Worm (Caenorhabditis elegans) whole organism, L3 larva: Measurements from ENCODE around the gene F58D12.1.

Experiments used
- R02D3.7 ChIP-seq: fragments of 150-350 bp; optimal IDR thresholded peaks from 2 replicates; lab custom pipeline; 2014; ENCODE audit warnings: missing biosample characterization, missing genetic modification characterization
- ama-1 ChIP-seq: fragments of 150-350 bp; optimal IDR thresholded peaks from 2 replicates; lab custom pipeline; 2018
- ceh-16 ChIP-seq: sonication (generic microtip); optimal IDR thresholded peaks from 2 replicates; lab custom pipeline; 2017; ENCODE audit warnings: missing biosample characterization, missing genetic modification characterization
- ceh-28 ChIP-seq: fragments of 150-350 bp; optimal IDR thresholded peaks from 2 replicates; lab custom pipeline; 2014; ENCODE audit warnings: missing biosample characterization, missing genetic modification reagents, missing genetic modification characterization
- ceh-82 ChIP-seq: fragments of 150-350 bp; optimal IDR thresholded peaks from 2 replicates; lab custom pipeline; 2014; ENCODE audit warnings: missing biosample characterization, missing genetic modification characterization
- daf-12 ChIP-seq: fragments of 150-350 bp; optimal IDR thresholded peaks from 2 replicates; lab custom pipeline; 2014; ENCODE audit warnings: missing biosample characterization, missing genetic modification reagents, missing genetic modification characterization
- egl-27 ChIP-seq: sonication (generic microtip); optimal IDR thresholded peaks from 4 replicates; lab custom pipeline; 2017; ENCODE audit warnings: missing biosample characterization, missing genetic modification reagents, missing genetic modification characterization
- egl-5 ChIP-seq: fragments of 150-350 bp; optimal IDR thresholded peaks from 2 replicates; lab custom pipeline; 2017; ENCODE audit warnings: missing biosample characterization, missing genetic modification reagents, missing genetic modification characterization, inconsistent platforms
- elt-1 ChIP-seq: fragments of 150-350 bp; optimal IDR thresholded peaks from 2 replicates; lab custom pipeline; 2014; ENCODE audit warnings: missing biosample characterization, missing genetic modification characterization
- elt-2 ChIP-seq: sonication (generic microtip); optimal IDR thresholded peaks from 2 replicates; lab custom pipeline; 2016; ENCODE audit warnings: missing genetic modification reagents, mild to moderate bottlenecking, missing genetic modification characterization, missing compliant biosample characterization
- eor-1 ChIP-seq, 2 experiments: fragments of 150-350 bp; optimal IDR thresholded peaks; 2 replicates each; lab custom pipeline; 2014 to 2018; ENCODE audit warnings: missing biosample characterization in 2 of 2, missing genetic modification characterization in 2 of 2
- fkh-10 ChIP-seq: sonication (generic microtip); optimal IDR thresholded peaks from 2 replicates; lab custom pipeline; 2017; ENCODE audit warnings: missing biosample characterization, missing genetic modification reagents, missing genetic modification characterization
- fos-1 ChIP-seq: fragments of 150-350 bp; optimal IDR thresholded peaks from 2 replicates; lab custom pipeline; 2014; ENCODE audit warnings: missing biosample characterization, missing genetic modification characterization
- jun-1 ChIP-seq: fragments of 150-350 bp; optimal IDR thresholded peaks from 2 replicates; lab custom pipeline; 2014; ENCODE audit warnings: missing biosample characterization, missing genetic modification reagents, missing genetic modification characterization
- lin-39 ChIP-seq: fragments of 150-350 bp; optimal IDR thresholded peaks from 2 replicates; lab custom pipeline; 2018; ENCODE audit warnings: missing biosample characterization, missing genetic modification reagents, missing genetic modification characterization
- lsy-12 ChIP-seq: sonication (generic microtip); optimal IDR thresholded peaks from 2 replicates; lab custom pipeline; 2016; ENCODE audit warnings: mild to moderate bottlenecking, missing genetic modification characterization, missing compliant biosample characterization
- mdl-1 ChIP-seq: fragments of 150-350 bp; optimal IDR thresholded peaks from 2 replicates; lab custom pipeline; 2014; ENCODE audit warnings: missing biosample characterization, missing genetic modification characterization
- mml-1 ChIP-seq: fragments of 150-350 bp; sonication (generic microtip); optimal IDR thresholded peaks from 3 replicates; lab custom pipeline; 2014; ENCODE audit warnings: missing biosample characterization, missing genetic modification characterization
- nfya-1 ChIP-seq: sonication (generic microtip); optimal IDR thresholded peaks from 2 replicates; lab custom pipeline; 2017; ENCODE audit warnings: missing genetic modification characterization, mild to moderate bottlenecking, missing compliant biosample characterization, antibody characterized with exemption, moderate library complexity; ENCODE audit not compliant: insufficient read depth
- nhr-11 ChIP-seq: fragments of 150-350 bp; optimal IDR thresholded peaks from 2 replicates; lab custom pipeline; 2014; ENCODE audit warnings: missing biosample characterization, missing genetic modification characterization
- nhr-12 ChIP-seq: fragments of 150-350 bp; optimal IDR thresholded peaks from 2 replicates; lab custom pipeline; 2014; ENCODE audit warnings: missing biosample characterization, missing genetic modification characterization
- nhr-237 ChIP-seq: fragments of 150-350 bp; optimal IDR thresholded peaks from 2 replicates; lab custom pipeline; 2014; ENCODE audit warnings: missing biosample characterization, missing genetic modification characterization
- nhr-25 ChIP-seq: sonication (generic microtip); optimal IDR thresholded peaks from 2 replicates; lab custom pipeline; 2017; ENCODE audit warnings: missing biosample characterization, missing genetic modification characterization
- nhr-28 ChIP-seq: fragments of 150-350 bp; optimal IDR thresholded peaks from 2 replicates; lab custom pipeline; 2014; ENCODE audit warnings: missing biosample characterization, missing genetic modification characterization
- nhr-43 ChIP-seq: sonication (generic microtip); optimal IDR thresholded peaks from 2 replicates; lab custom pipeline; 2016; ENCODE audit warnings: mild to moderate bottlenecking, missing genetic modification characterization, missing compliant biosample characterization; ENCODE audit not compliant: poor library complexity, severe bottlenecking
- nhr-67 ChIP-seq: fragments of 150-350 bp; optimal IDR thresholded peaks from 2 replicates; lab custom pipeline; 2014; ENCODE audit warnings: missing biosample characterization, missing genetic modification characterization
- nhr-77 ChIP-seq: fragments of 150-350 bp; optimal IDR thresholded peaks from 2 replicates; lab custom pipeline; 2014; ENCODE audit warnings: missing biosample characterization, missing genetic modification characterization
- pha-4 ChIP-seq: fragments of 150-350 bp; optimal IDR thresholded peaks from 2 replicates; lab custom pipeline; 2014; ENCODE audit warnings: missing biosample characterization, missing genetic modification reagents, missing genetic modification characterization
- pqm-1 ChIP-seq: fragments of 150-350 bp; optimal IDR thresholded peaks from 2 replicates; lab custom pipeline; 2017; ENCODE audit warnings: missing biosample characterization, missing genetic modification characterization, inconsistent platforms
- sea-2 ChIP-seq: fragments of 150-350 bp; sonication (generic microtip); optimal IDR thresholded peaks from 4 replicates; lab custom pipeline; 2014; ENCODE audit warnings: missing biosample characterization, missing genetic modification reagents, missing genetic modification characterization
- skn-1 ChIP-seq: fragments of 150-350 bp; optimal IDR thresholded peaks from 2 replicates; lab custom pipeline; 2014; ENCODE audit warnings: missing biosample characterization, missing genetic modification characterization
- snpc-4 ChIP-seq: fragments of 150-350 bp; optimal IDR thresholded peaks from 2 replicates; lab custom pipeline; 2014; ENCODE audit warnings: missing biosample characterization, missing genetic modification characterization
- tbx-2 ChIP-seq: sonication (generic microtip); optimal IDR thresholded peaks from 2 replicates; lab custom pipeline; 2016; ENCODE audit warnings: mild to moderate bottlenecking, missing genetic modification characterization, missing compliant biosample characterization
- unc-39 ChIP-seq: sonication (generic microtip); optimal IDR thresholded peaks from 4 replicates; lab custom pipeline; 2017; ENCODE audit warnings: missing biosample characterization, missing genetic modification characterization
- ztf-4 ChIP-seq: fragments of 150-350 bp; optimal IDR thresholded peaks from 2 replicates; lab custom pipeline; 2014; ENCODE audit warnings: missing biosample characterization, missing genetic modification characterization

The F58D12.1 gene

ce11 chrV:14012002-14012554 is 37.3 kb upstream of the F58D12.1 start, which contains the start of the genes ddx-17 and aip-1 (continued):
- no peak for TF ChIP-seq mdl-1 (tag; lab: Kevin White, UChicago)

- TF ChIP-seq jun-1 (tag; lab: Kevin White, UChicago) (no peak), ama-1 (lab: Kevin White, UChicago) (peak; percentile 55)
Measured at ce11 chrV:14013638-14014037, 35.7 kb upstream of the F58D12.1 start.

- TF ChIP-seq nhr-28 (tag; lab: Kevin White, UChicago) (no peak), skn-1 (tag; lab: Kevin White, UChicago) (no peak), mml-1 (tag; lab: Kevin White, UChicago) (no peak), egl-5 (tag; lab: Kevin White, UChicago) (no peak), nhr-12 (tag; lab: Kevin White, UChicago) (no peak), fos-1 (tag; lab: Kevin White, UChicago) (no peak), ceh-82 (tag; lab: Kevin White, UChicago) (no peak), nhr-237 (tag; lab: Kevin White, UChicago) (no peak), nhr-11 (tag; lab: Kevin White, UChicago) (no peak), tbx-2 (no peak), ceh-16 (tag; lab: Kevin White, UChicago) (no peak), lin-39 (tag; lab: Kevin White, UChicago) (no peak), egl-27 (no peak), daf-12 (tag; lab: Kevin White, UChicago) (no peak)
- TF ChIP-seq, all 47 proteins: peak for 0
Measured at ce11 chrV:14014395-14014794, 35.0 kb upstream of the F58D12.1 start, which contains the start of gene end-3. TSS of gene end-3 (plus strand) at chrV:14014695.

- TF ChIP-seq mml-1 (tag; lab: Kevin White, UChicago) (no peak), lin-39 (tag; lab: Kevin White, UChicago) (no peak)
Measured at ce11 chrV:14017476-14017875, 31.9 kb upstream of the F58D12.1 start, which contains the start of gene srh-308. TSS of gene srh-308 (minus strand) at chrV:14017576.

ce11 chrV:14018640-14019039 is 30.7 kb upstream of the F58D12.1 start, which contains the start of the genes mtl-2 and T08G5.1:
TSS of gene mtl-2 (minus strand) at chrV:14018673.
TSS of gene T08G5.1 (plus strand) at chrV:14018766.
- TF ChIP-seq elt-2 (tag; lab: Kevin White, UChicago) = peak; percentile 75
- peak; percentile 28 for TF ChIP-seq pqm-1
- no peak for TF ChIP-seq tbx-2

ce11 chrV:14023074-14023473 is 26.3 kb upstream of the F58D12.1 start, which contains the start of gene T08G5.15:
TSS of gene T08G5.15 (minus strand) at chrV:14023174.
- TF ChIP-seq ztf-4 (tag; lab: Kevin White, UChicago) = no peak
- TF ChIP-seq sea-2 = no peak
- TF ChIP-seq egl-5 (tag; lab: Kevin White, UChicago) = no peak
- no peak for TF ChIP-seq ceh-28 (tag; lab: Kevin White, UChicago)

- TF ChIP-seq nhr-77 (tag; lab: Kevin White, UChicago) (no peak), nhr-237 (tag; lab: Kevin White, UChicago) (no peak), snpc-4 (no peak), ztf-4 (tag; lab: Kevin White, UChicago) (no peak), elt-1 (tag; lab: Kevin White, UChicago) (no peak), nfya-1 (tag; lab: Kevin White, UChicago) (no peak), nhr-25 (tag; lab: Kevin White, UChicago) (no peak), R02D3.7 (tag; lab: Kevin White, UChicago) (no peak), skn-1 (tag; lab: Kevin White, UChicago) (no peak), fkh-10 (GFP tag; lab: Kevin White, UChicago) (no peak), nhr-43 (tag; lab: Kevin White, UChicago) (no peak), nhr-12 (tag; lab: Kevin White, UChicago) (no peak), mml-1 (tag; lab: Kevin White, UChicago) (no peak), lsy-12 (no peak), pha-4 (tag; lab: Kevin White, UChicago) (no peak), nhr-67 (no peak), unc-39 (no peak), eor-1 (tag; optimal IDR thresholded peaks at IDR 0.05; lab: Kevin White, UChicago) (no peak), daf-12 (tag; lab: Kevin White, UChicago) (no peak)
Measured at ce11 chrV:14026194-14026593, 23.2 kb upstream of the F58D12.1 start, which contains the start of gene T08G5.2. TSS of gene T08G5.2 (minus strand) at chrV:14026294.
